Worm (Caenorhabditis elegans) whole organism, mixed stage, embryonic: ENCODE data around the gene Y8A9A.2.
A peak's percentile ranks its signal among the peaks of the same experiment; 100 is the strongest.

Experiments used
- M03D4.4 ChIP-seq: sonication (generic microtip); optimal IDR thresholded peaks from 2 replicates; lab custom pipeline; 2017; ENCODE audit warnings: mild to moderate bottlenecking, missing genetic modification characterization, missing compliant biosample characterization
- bed-3 ChIP-seq: fragments of 200-800 bp; sonication (Bioruptor generic); optimal IDR thresholded peaks from 3 replicates; lab custom pipeline; 2018; ENCODE audit warnings: mild to moderate bottlenecking, missing genetic modification characterization, moderate library complexity, missing compliant biosample characterization
- ceh-43 ChIP-seq: fragments of 200-800 bp; sonication (Bioruptor generic); optimal IDR thresholded peaks from 2 replicates; lab custom pipeline; 2018; ENCODE audit warnings: mild to moderate bottlenecking, missing genetic modification characterization, moderate library complexity, missing compliant biosample characterization
- cnd-1 ChIP-seq: fragments of 200-800 bp; sonication (Bioruptor generic); optimal IDR thresholded peaks from 2 replicates; lab custom pipeline; 2018; ENCODE audit warnings: mild to moderate bottlenecking, missing genetic modification characterization, missing compliant biosample characterization
- drap-1 ChIP-seq: fragments of 200-800 bp; sonication (Bioruptor generic); optimal IDR thresholded peaks from 3 replicates; lab custom pipeline; 2018; ENCODE audit warnings: mild to moderate bottlenecking, missing genetic modification characterization, missing compliant biosample characterization
- elt-1 ChIP-seq: sonication (generic microtip); optimal IDR thresholded peaks from 2 replicates; lab custom pipeline; 2017; ENCODE audit warnings: missing genetic modification characterization, mild to moderate bottlenecking, missing compliant biosample characterization, antibody characterized with exemption, moderate library complexity, borderline replicate concordance; ENCODE audit not compliant: insufficient read depth
- flh-1 ChIP-seq: fragments of 200-800 bp; sonication (Bioruptor generic); optimal IDR thresholded peaks from 2 replicates; lab custom pipeline; 2018; ENCODE audit warnings: mild to moderate bottlenecking, missing genetic modification characterization, moderate library complexity, missing compliant biosample characterization
- ham-2 ChIP-seq: fragments of 200-800 bp; sonication (Bioruptor generic); optimal IDR thresholded peaks from 2 replicates; lab custom pipeline; 2018; ENCODE audit warnings: mild to moderate bottlenecking, missing genetic modification characterization, missing compliant biosample characterization
- lin-13 ChIP-seq: fragments of 150-350 bp; optimal IDR thresholded peaks from 2 replicates; lab custom pipeline; 2014; ENCODE audit warnings: missing biosample characterization, missing genetic modification characterization
- lin-32 ChIP-seq: fragments of 200-800 bp; sonication (Bioruptor generic); optimal IDR thresholded peaks from 2 replicates; lab custom pipeline; 2018; ENCODE audit warnings: mild to moderate bottlenecking, missing genetic modification characterization, missing compliant biosample characterization
- lsy-2 ChIP-seq: fragments of 150-350 bp; optimal IDR thresholded peaks from 2 replicates; lab custom pipeline; 2014; ENCODE audit warnings: missing biosample characterization, missing genetic modification characterization
- mab-5 ChIP-seq: fragments of 150-350 bp; optimal IDR thresholded peaks from 2 replicates; lab custom pipeline; 2014; ENCODE audit warnings: missing biosample characterization, missing genetic modification characterization
- mep-1 ChIP-seq: fragments of 150-350 bp; optimal IDR thresholded peaks from 2 replicates; lab custom pipeline; 2017; ENCODE audit warnings: missing biosample characterization, missing genetic modification reagents, missing genetic modification characterization, inconsistent platforms
- mls-2 ChIP-seq: sonication (generic microtip); optimal IDR thresholded peaks from 2 replicates; lab custom pipeline; 2016; ENCODE audit warnings: mild to moderate bottlenecking, missing genetic modification characterization, moderate library complexity, missing compliant biosample characterization
- nhr-12 ChIP-seq: fragments of 150-350 bp; optimal IDR thresholded peaks from 2 replicates; lab custom pipeline; 2014; ENCODE audit warnings: missing biosample characterization, missing genetic modification characterization
- nhr-237 ChIP-seq: fragments of 150-350 bp; optimal IDR thresholded peaks from 2 replicates; lab custom pipeline; 2014; ENCODE audit warnings: missing biosample characterization, missing genetic modification characterization
- nhr-76 ChIP-seq: sonication (generic microtip); optimal IDR thresholded peaks from 2 replicates; lab custom pipeline; 2017; ENCODE audit warnings: missing biosample characterization, missing genetic modification characterization
- pha-4 ChIP-seq: fragments of 150-350 bp; optimal IDR thresholded peaks from 2 replicates; lab custom pipeline; 2018; ENCODE audit warnings: missing biosample characterization, missing genetic modification reagents, missing genetic modification characterization
- sem-2 ChIP-seq: fragments of 200-800 bp; sonication (Bioruptor generic); optimal IDR thresholded peaks from 2 replicates; lab custom pipeline; 2018; ENCODE audit warnings: mild to moderate bottlenecking, missing genetic modification characterization, missing compliant biosample characterization
- sptf-1 ChIP-seq: sonication (generic microtip); optimal IDR thresholded peaks from 2 replicates; lab custom pipeline; 2017; ENCODE audit warnings: mild to moderate bottlenecking, missing genetic modification characterization, moderate library complexity, missing compliant biosample characterization
- unc-120 ChIP-seq: sonication (generic microtip); optimal IDR thresholded peaks from 2 replicates; lab custom pipeline; 2017; ENCODE audit warnings: missing genetic modification characterization, missing compliant biosample characterization; ENCODE audit not compliant: poor library complexity, severe bottlenecking
- unc-62 ChIP-seq: fragments of 150-350 bp; optimal IDR thresholded peaks from 2 replicates; lab custom pipeline; 2014; ENCODE audit warnings: missing biosample characterization, missing genetic modification reagents, missing genetic modification characterization
- zip-8 ChIP-seq: fragments of 150-350 bp; optimal IDR thresholded peaks from 2 replicates; lab custom pipeline; 2014; ENCODE audit warnings: missing biosample characterization, missing genetic modification characterization

Y8A9A.2 gene

ce11 chrII:3839562-3839961, 44.1 kb downstream of the Y8A9A.2 start, which contains the start of gene C17A2.4:
Gene C17A2.4, plus strand, starts transcription at chrII:3839862.
- no peak for TF ChIP-seq unc-120 (tag; lab: Kevin White, UChicago)
- no peak for TF ChIP-seq mep-1
- no peak for TF ChIP-seq drap-1 (GFP tag; lab: Kevin White, UChicago)
- no peak for TF ChIP-seq sem-2 (GFP tag; lab: Kevin White, UChicago)
- TF ChIP-seq ceh-43 (GFP tag; lab: Kevin White, UChicago): no peak
- TF ChIP-seq pha-4 (tag; lab: Kevin White, UChicago): no peak
- no peak for TF ChIP-seq flh-1 (GFP tag; lab: Kevin White, UChicago)
- TF ChIP-seq lin-32 (GFP tag; lab: Kevin White, UChicago): no peak
- TF ChIP-seq nhr-237 (tag; lab: Kevin White, UChicago): no peak
- no peak for TF ChIP-seq lsy-2
- no peak for TF ChIP-seq nhr-76 (tag; lab: Kevin White, UChicago)
- no peak for TF ChIP-seq unc-62 (GFP tag; lab: Kevin White, UChicago)
- TF ChIP-seq zip-8 (tag; lab: Kevin White, UChicago): no peak
- no peak for TF ChIP-seq sptf-1 (tag; lab: Kevin White, UChicago)
- TF ChIP-seq mab-5 (tag; lab: Kevin White, UChicago): no peak
- TF ChIP-seq lin-13 (tag; lab: Kevin White, UChicago): no peak
- no peak for TF ChIP-seq nhr-12 (tag; lab: Kevin White, UChicago)
- TF ChIP-seq M03D4.4 (tag; lab: Kevin White, UChicago): no peak
- no peak for TF ChIP-seq cnd-1 (tag; lab: Kevin White, UChicago)
- TF ChIP-seq bed-3 (GFP tag; lab: Kevin White, UChicago): no peak

DNA sequence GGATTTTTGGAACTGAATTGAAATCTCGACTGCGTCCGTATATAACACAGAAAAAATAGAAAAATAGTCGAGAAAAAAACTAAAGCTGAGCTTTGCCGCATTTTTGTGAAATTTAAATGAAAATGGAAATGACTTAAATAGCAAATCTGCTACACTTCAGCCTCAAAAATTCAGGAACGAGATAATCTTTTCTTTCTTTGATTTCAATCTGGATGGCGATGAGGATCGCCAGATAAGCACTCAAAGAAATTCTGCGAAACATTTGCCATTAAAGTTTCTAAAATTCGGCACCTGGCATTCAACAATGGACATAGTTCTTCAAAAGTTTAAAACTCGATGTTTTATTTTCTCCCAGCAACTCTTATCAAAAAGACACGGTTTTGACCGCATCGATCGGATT, 47.9 kb downstream of the Y8A9A.2 start, which contains the start of the genes C17A2.7 and C17A2.3:
TSS of gene C17A2.7 (minus strand) at position 101 of the 400 bp plus-strand sequence.
TSS of gene C17A2.3 (plus strand) at position 305 of the 400 bp plus-strand sequence.
- TF ChIP-seq elt-1 (tag; lab: Kevin White, UChicago) (peak; percentile 36), ham-2 (no peak)

- no peak for TF ChIP-seq ham-2
- no peak for TF ChIP-seq nhr-76 (tag; lab: Kevin White, UChicago)
- no peak for TF ChIP-seq pha-4 (tag; lab: Kevin White, UChicago)
- no peak for TF ChIP-seq lin-32 (GFP tag; lab: Kevin White, UChicago)
- no peak for TF ChIP-seq mls-2 (tag; lab: Kevin White, UChicago)
- TF ChIP-seq nhr-237 (tag; lab: Kevin White, UChicago): no peak
- no peak for TF ChIP-seq elt-1 (tag; lab: Kevin White, UChicago)
- no peak for TF ChIP-seq cnd-1 (tag; lab: Kevin White, UChicago)
- no peak for TF ChIP-seq unc-120 (tag; lab: Kevin White, UChicago)
- no peak for TF ChIP-seq mep-1
- TF ChIP-seq, all 35 proteins: peak for 0
Observed at ce11 chrII:3846028-3846427, 50.6 kb downstream of the Y8A9A.2 start, which contains the start of gene C17A2.2. Gene C17A2.2, plus strand, starts transcription at chrII:3846328.
